Worm (Caenorhabditis elegans): ENCODE measurements around the gene gst-5.
A peak's percentile ranks its signal among the peaks of the same experiment; 100 is the strongest.

The gst-5 gene

DNA sequence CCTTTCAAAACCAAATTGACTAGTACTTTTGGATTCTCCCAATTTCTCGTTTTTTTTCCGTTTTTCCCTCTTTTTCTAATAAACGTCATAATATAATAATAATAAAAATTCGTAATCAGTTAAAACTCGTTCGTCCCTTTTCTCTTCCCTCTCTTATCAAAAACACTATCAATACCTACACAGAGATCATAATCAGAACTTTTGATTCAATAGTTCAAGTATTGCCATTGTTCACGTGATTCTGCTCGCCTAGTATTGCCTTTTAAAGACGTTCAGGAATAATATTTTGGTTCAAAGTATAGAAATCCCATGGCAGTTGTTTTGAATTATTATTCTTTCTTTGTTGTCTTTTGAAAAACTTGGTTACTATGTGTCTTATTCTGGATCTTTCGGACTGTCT is 25.5 kb upstream of the gst-5 start (continued):
- TF ChIP-seq hlh-17 (GFP tag; optimal IDR thresholded peaks at IDR 0.05; ENCODE audit: borderline replicate concordance) = no peak
- no peak for TF ChIP-seq unc-30 (tag; optimal IDR thresholded peaks at IDR 0.05)
- TF ChIP-seq elt-2 (tag; optimal IDR thresholded peaks at IDR 0.05) = peak; percentile 86
- TF ChIP-seq vab-15 (tag; optimal IDR thresholded peaks at IDR 0.05) = no peak
- no peak for TF ChIP-seq hpl-2 (GFP tag; optimal IDR thresholded peaks at IDR 0.05)
- TF ChIP-seq ztf-4 (tag; optimal IDR thresholded peaks at IDR 0.05) = no peak
- TF ChIP-seq C04F5.9 (tag; optimal IDR thresholded peaks at IDR 0.05) = no peak
- TF ChIP-seq unc-86 (tag; optimal IDR thresholded peaks at IDR 0.05) = no peak
- no peak for TF ChIP-seq swsn-7 (tag; optimal IDR thresholded peaks at IDR 0.05)
- TF ChIP-seq nhr-237 (tag; optimal IDR thresholded peaks at IDR 0.05) = no peak
- TF ChIP-seq lin-15B (tag; optimal IDR thresholded peaks at IDR 0.05) = no peak
- TF ChIP-seq mdl-1 (tag; optimal IDR thresholded peaks at IDR 0.05) = no peak
- no peak for TF ChIP-seq nhr-47 (tag; optimal IDR thresholded peaks at IDR 0.05)
- TF ChIP-seq aly-2 (tag; optimal IDR thresholded peaks at IDR 0.05) = no peak
- no peak for TF ChIP-seq ceh-88 (GFP tag; IDR thresholded peaks at IDR 0.05)
- TF ChIP-seq unc-62 (GFP tag; optimal IDR thresholded peaks at IDR 0.05) = no peak
- TF ChIP-seq nhr-12 (tag; optimal IDR thresholded peaks at IDR 0.05) = no peak
- no peak for TF ChIP-seq alr-1 (tag; optimal IDR thresholded peaks at IDR 0.05; ENCODE audit: borderline replicate concordance)
- no peak for TF ChIP-seq nhr-76 (tag; optimal IDR thresholded peaks at IDR 0.05)
- no peak for TF ChIP-seq nhr-85 (tag)
- no peak for TF ChIP-seq unc-130 (tag; optimal IDR thresholded peaks at IDR 0.05)
- no peak for TF ChIP-seq dsc-1 (tag; optimal IDR thresholded peaks at IDR 0.05)
- no peak for TF ChIP-seq grh-1 (GFP tag; IDR thresholded peaks at IDR 0.05)
- no peak for TF ChIP-seq ceh-63 (GFP tag; optimal IDR thresholded peaks at IDR 0.05)
- TF ChIP-seq Y116A8C.19 (tag; optimal IDR thresholded peaks at IDR 0.05; ENCODE audit: borderline replicate concordance) = no peak
- TF ChIP-seq fkh-4 (tag; optimal IDR thresholded peaks at IDR 0.05; ENCODE audit: borderline replicate concordance) = no peak
- TF ChIP-seq snu-23 (GFP tag; optimal IDR thresholded peaks at IDR 0.05) = peak; percentile 8
- TF ChIP-seq mep-1 (tag; optimal IDR thresholded peaks at IDR 0.05) = no peak
- TF ChIP-seq aha-1 (tag; optimal IDR thresholded peaks at IDR 0.05) = no peak
- TF ChIP-seq lin-39 (tag; optimal IDR thresholded peaks at IDR 0.05) = no peak
- TF ChIP-seq lin-13 (GFP tag; optimal IDR thresholded peaks at IDR 0.05) = no peak
- no peak for TF ChIP-seq irx-1 (tag; optimal IDR thresholded peaks at IDR 0.05)

DNA sequence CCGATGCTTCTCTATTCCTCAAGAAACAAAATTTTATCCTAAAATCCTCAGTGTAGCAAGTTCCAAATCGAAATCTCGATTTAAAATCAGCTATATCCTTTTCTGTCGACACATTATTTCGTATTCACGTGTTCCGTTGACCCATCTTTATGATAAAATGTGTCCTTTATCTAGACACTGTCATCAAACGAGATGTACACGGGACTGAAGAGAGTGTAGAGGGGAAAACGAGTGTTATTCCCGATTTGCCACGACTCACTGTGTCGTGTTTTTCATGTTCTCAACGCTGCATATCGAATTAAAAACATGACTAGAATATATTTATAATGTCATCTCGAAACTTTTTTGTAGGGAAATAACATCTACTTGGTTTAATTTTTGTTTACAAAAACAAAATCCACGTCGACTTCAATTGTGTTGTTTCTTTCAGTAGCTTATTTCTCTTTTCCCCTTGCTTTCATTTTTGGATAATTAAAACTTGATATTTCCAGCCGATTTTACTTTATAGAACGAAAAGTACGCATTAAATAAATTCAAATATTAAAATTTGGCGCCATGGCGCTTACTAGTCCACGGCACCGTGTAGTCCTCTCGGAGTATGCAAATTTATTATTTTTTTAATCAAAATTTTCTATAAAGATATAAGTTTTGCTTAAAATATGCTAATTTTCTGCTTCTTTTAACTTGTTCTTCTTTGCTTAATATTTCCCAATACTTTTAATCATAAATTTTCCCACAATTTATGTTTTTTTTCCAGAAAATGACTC is 24.2 kb upstream of the gst-5 start, which contains the start of gene metr-1:
Gene metr-1 (plus strand): TSS at position 758 of the 767 bp plus-strand sequence.
- TF ChIP-seq ceh-82 (tag; optimal IDR thresholded peaks at IDR 0.05) (no peak), alr-1 (tag; optimal IDR thresholded peaks at IDR 0.05; ENCODE audit: borderline replicate concordance) (no peak), hpl-2 (GFP tag; optimal IDR thresholded peaks at IDR 0.05) (no peak), tlp-1 (tag; optimal IDR thresholded peaks at IDR 0.05) (no peak), nhr-85 (tag) (peak; percentile 61), egl-27 (tag; optimal IDR thresholded peaks at IDR 0.05) (no peak), nhr-20 (tag; optimal IDR thresholded peaks at IDR 0.05) (peak; percentile 31), irx-1 (tag; optimal IDR thresholded peaks at IDR 0.05) (peak; percentile 21), F16B12.6 (tag; optimal IDR thresholded peaks at IDR 0.05) (no peak), mab-9 (GFP tag; IDR thresholded peaks at IDR 0.05) (no peak), efl-3 (GFP tag; optimal IDR thresholded peaks at IDR 0.05) (no peak), ama-1 (optimal IDR thresholded peaks at IDR 0.05) (no peak), zip-4 (GFP tag; optimal IDR thresholded peaks at IDR 0.05) (no peak), fkh-4 (tag; optimal IDR thresholded peaks at IDR 0.05; ENCODE audit: borderline replicate concordance) (no peak), aha-1 (tag; optimal IDR thresholded peaks at IDR 0.05) (no peak), lin-39 (tag; optimal IDR thresholded peaks at IDR 0.05) (no peak), C16A3.4 (tag; optimal IDR thresholded peaks at IDR 0.05) (no peak), swsn-7 (tag; optimal IDR thresholded peaks at IDR 0.05) (no peak), elt-3 (tag; optimal IDR thresholded peaks at IDR 0.05) (peak in 1 of 6 experiments; percentile 4), nhr-71 (tag; optimal IDR thresholded peaks at IDR 0.05) (peak; percentile 44), unc-62 (GFP tag; optimal IDR thresholded peaks at IDR 0.05) (no peak), elt-2 (tag; optimal IDR thresholded peaks at IDR 0.05) (peak; percentile 9), pqm-1 (tag; optimal IDR thresholded peaks at IDR 0.05) (no peak), rnt-1 (tag; optimal IDR thresholded peaks at IDR 0.05) (peak; percentile 37), nhr-19 (GFP tag; conservative IDR thresholded peaks at IDR 0.05) (peak; percentile 33; the same call in 1 of the 2 replicates), grh-1 (GFP tag; IDR thresholded peaks at IDR 0.05) (no peak), nhr-76 (tag; optimal IDR thresholded peaks at IDR 0.05) (no peak), xbp-1 (tag; optimal IDR thresholded peaks at IDR 0.05) (no peak), isw-1 (GFP tag; IDR thresholded peaks at IDR 0.05) (no peak), zag-1 (tag; optimal IDR thresholded peaks at IDR 0.05) (no peak), ztf-4 (tag; optimal IDR thresholded peaks at IDR 0.05) (no peak)

Data from whole organism, L1 larva.